Fruit fly (Drosophila melanogaster): ENCODE measurements around the gene CG13315.

The CG13315 gene

dm6 chr3L:9072062-9072730 is 24.5 kb upstream of the CG13315 start:
- TF ChIP-seq Ets98B (GFP tag; IDR thresholded peaks at IDR 0.05) (no peak; the same call in 1 of the 2 replicates), CG15710 (tag; optimal IDR thresholded peaks at IDR 0.05) (no peak), EcR (GFP tag; optimal IDR thresholded peaks at IDR 0.05) (peak; percentile 76), CG12605 (GFP tag; IDR thresholded peaks at IDR 0.05) (no peak), CG9948 (tag; optimal IDR thresholded peaks at IDR 0.05) (no peak)

DNA sequence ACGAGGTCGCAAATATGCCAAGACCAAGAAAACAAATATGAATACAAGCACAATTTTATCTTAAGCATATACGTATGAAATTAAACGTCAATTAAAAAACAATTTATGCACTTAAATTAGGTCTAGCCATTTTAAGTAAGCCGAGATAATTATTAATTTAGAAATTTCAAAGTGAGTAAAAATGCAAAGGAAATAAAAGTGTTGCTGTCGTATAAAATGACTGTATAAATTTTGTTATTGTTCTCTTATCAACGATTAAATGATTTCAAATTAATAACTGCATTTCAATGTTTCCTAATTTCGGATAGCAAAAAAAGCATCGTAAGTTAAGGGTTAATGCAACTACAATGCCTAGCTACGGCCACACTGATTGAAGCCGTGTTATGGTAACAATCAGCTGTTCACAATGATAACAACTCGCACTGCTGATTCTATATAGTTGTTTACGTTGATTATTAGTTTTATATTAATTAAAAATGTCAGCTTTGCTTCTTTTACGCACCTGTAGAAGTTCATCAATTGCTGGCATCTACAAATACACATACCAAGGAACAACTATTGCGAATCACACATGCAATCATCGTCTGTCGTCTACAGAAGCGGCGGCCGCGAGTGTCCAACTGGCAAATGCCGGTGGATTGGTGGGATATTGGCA is 23.8 kb upstream of the CG13315 start, which contains the start of the genes CG4911 and CG4942:
Gene CG4911, minus strand, starts transcription at position 1 of the 655 bp plus-strand sequence.
Gene CG4942, plus strand, starts transcription at position 375 of the 655 bp plus-strand sequence.
- TF ChIP-seq Ets98B (GFP tag; IDR thresholded peaks at IDR 0.05) (peak; percentile 28; the same call in 1 of the 2 replicates), CG32121 (GFP tag; IDR thresholded peaks at IDR 0.05) (peak; percentile 52; the same call in 1 of the 2 replicates), CG13204 (GFP tag; optimal IDR thresholded peaks at IDR 0.05) (no peak), fd96Ca (GFP tag; IDR thresholded peaks at IDR 0.05) (peak; percentile 28; the same call in 1 of the 3 replicates), CG8301 (tag; optimal IDR thresholded peaks at IDR 0.05) (peak; percentile 61), CG15710 (tag; optimal IDR thresholded peaks at IDR 0.05) (peak; percentile 52), Snoo (tag; optimal IDR thresholded peaks at IDR 0.05) (peak; percentile 51), CG34367 (tag; optimal IDR thresholded peaks at IDR 0.05) (peak; percentile 52), CG9948 (tag; optimal IDR thresholded peaks at IDR 0.05) (peak; percentile 42), EcR (GFP tag; optimal IDR thresholded peaks at IDR 0.05) (no peak), CG14655 (GFP tag; optimal IDR thresholded peaks at IDR 0.05) (no peak), CG17806 (tag; optimal IDR thresholded peaks at IDR 0.05) (peak; percentile 50), CG4496 (GFP tag; IDR thresholded peaks at IDR 0.05) (peak; percentile 79), CG8159 (tag; optimal IDR thresholded peaks at IDR 0.05) (peak; percentile 70), CG10348 (GFP tag; IDR thresholded peaks at IDR 0.05) (no peak), gl (tag; optimal IDR thresholded peaks at IDR 0.05) (no peak)

DNA sequence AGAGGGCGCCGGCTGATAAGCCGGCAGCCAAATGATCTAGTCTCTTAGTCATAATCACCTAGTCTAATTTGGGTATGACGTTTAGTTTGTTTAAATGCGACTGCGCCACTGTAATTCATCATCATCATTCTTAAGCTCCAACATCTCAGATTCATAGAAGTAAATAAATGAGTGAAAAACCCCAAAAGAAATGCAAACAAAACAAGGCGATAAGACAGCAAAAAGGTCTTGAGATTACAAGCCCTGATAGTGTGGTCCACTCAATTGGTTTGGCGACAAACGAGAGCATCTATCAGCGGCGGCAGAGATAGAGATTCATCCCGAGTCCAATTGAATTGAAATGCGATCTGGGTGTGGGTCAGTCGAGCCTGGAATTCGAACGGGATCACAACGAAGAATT is 22.4 kb upstream of the CG13315 start, which contains the start of gene teq:
Gene teq, plus strand, starts transcription at position 359 of the 400 bp plus-strand sequence.
- no peak for TF ChIP-seq Ets98B (GFP tag; IDR thresholded peaks at IDR 0.05)
- TF ChIP-seq CG17806 (tag; optimal IDR thresholded peaks at IDR 0.05), result no peak
- TF ChIP-seq CG34367 (tag; optimal IDR thresholded peaks at IDR 0.05), result no peak
- TF ChIP-seq CG4496 (GFP tag; IDR thresholded peaks at IDR 0.05), result no peak
- no peak for TF ChIP-seq gl (tag; optimal IDR thresholded peaks at IDR 0.05)

DNA sequence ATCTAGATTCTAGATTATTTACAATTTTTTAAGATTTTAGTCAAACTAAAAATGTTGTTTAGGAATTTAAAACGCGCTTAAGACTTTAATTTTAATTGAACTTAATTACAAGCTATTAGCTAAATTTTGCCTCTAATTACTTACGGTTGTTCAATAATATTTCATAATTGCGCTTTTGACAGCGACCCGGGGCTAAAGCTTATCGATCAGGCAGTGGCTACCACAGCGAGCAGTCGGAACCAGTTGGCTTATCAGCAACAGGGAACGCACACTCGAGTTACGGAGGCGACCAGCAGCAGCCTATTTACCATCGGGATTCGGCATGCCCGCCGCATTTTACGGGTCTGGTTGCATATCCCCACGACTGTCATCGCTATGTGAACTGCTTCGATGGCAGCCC is 21.8 kb upstream of the CG13315 start:
- TF ChIP-seq D1 (tag; optimal IDR thresholded peaks at IDR 0.05), result no peak
- TF ChIP-seq CG8159 (tag; optimal IDR thresholded peaks at IDR 0.05), result no peak
- no peak for TF ChIP-seq CG12605 (GFP tag; IDR thresholded peaks at IDR 0.05)
- no peak for TF ChIP-seq CG17806 (tag; optimal IDR thresholded peaks at IDR 0.05)
- no peak for TF ChIP-seq fd96Ca (GFP tag; IDR thresholded peaks at IDR 0.05)
- TF ChIP-seq EcR (GFP tag; optimal IDR thresholded peaks at IDR 0.05), result no peak
- no peak for TF ChIP-seq Pif1B (GFP tag; optimal IDR thresholded peaks at IDR 0.05)
- no peak for TF ChIP-seq CG32121 (GFP tag; IDR thresholded peaks at IDR 0.05)
- no peak for TF ChIP-seq CG9948 (tag; optimal IDR thresholded peaks at IDR 0.05)
- TF ChIP-seq Ets98B (GFP tag; IDR thresholded peaks at IDR 0.05), result no peak

DNA sequence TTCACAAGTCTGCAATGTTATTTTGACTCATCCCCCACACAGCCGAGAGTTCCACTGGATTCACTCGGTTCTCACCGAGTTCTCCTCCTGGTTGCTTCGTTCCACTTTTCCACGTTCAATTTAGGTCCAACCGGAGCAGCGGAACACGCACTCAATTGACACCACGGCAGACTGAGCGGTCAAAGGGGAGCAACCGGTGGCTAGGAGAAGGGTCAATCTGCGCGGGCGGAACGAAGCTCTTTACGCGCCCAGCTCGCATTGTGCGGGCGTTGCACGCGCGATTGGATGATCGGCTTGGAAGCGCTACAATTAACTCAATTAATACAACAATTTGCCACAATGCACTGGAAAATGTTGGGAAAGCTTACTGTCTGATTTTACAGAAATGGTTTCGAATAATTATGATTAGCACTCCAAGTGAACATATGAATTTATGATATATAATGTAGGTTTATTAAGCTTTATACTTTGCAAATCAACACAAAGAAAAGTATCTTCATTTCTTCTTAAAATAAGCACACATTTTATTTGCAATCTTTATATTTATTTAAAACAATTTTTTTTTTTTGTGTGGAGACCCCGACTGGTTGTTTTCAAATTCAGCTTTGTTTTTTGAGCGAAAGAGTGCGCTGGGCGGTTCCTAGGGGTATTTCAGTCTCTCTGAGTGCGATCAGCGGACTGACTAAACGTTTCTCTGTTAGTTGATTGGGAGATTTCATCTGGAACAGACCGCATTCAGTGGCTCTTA is 4.1 kb upstream of the CG13315 start, which contains the start of gene CG32032:
Gene CG32032, plus strand, starts transcription at position 698 of the 748 bp plus-strand sequence.
- no peak for TF ChIP-seq Pif1A (GFP tag; optimal IDR thresholded peaks at IDR 0.05)
- peak; percentile 61 for TF ChIP-seq CG8159 (tag; optimal IDR thresholded peaks at IDR 0.05)
- peak; percentile 42 for TF ChIP-seq CG15710 (tag; optimal IDR thresholded peaks at IDR 0.05)
- no peak for TF ChIP-seq CG13204 (GFP tag; optimal IDR thresholded peaks at IDR 0.05)
- TF ChIP-seq CG32121 (GFP tag; IDR thresholded peaks at IDR 0.05), result peak; percentile 44; the same call in 1 of the 2 replicates

DNA sequence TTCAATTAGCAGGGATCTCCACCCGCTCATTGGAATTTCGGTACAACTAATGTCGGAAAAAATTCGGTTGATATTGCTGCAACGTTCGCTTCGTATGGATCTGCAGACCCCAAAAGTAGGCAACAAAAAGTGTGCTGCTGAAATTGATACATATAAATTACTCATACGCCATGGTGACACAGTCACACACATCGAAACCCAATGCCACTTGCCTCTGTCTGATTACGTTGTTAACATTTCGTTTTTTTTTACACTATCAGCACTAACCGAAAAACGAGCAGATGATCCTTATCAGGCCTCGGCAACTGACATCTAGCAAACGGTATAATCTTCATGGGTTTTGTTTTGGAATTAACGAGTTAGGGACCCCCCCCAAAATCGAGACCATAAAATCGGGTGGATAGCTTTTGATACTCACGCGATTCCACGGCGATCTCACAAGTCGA is 1.7 kb upstream of the CG13315 start:
- TF ChIP-seq rn (GFP tag; IDR thresholded peaks at IDR 0.05), result no peak
- no peak for TF ChIP-seq CG9948 (tag; optimal IDR thresholded peaks at IDR 0.05)
- no peak for TF ChIP-seq fd96Ca (GFP tag; IDR thresholded peaks at IDR 0.05)
- no peak for TF ChIP-seq CG14655 (GFP tag; optimal IDR thresholded peaks at IDR 0.05)
- no peak for TF ChIP-seq CG4496 (GFP tag; IDR thresholded peaks at IDR 0.05)
- TF ChIP-seq CG8301 (tag; optimal IDR thresholded peaks at IDR 0.05), result no peak
- no peak for TF ChIP-seq D1 (tag; optimal IDR thresholded peaks at IDR 0.05)
- no peak for TF ChIP-seq CG32121 (GFP tag; IDR thresholded peaks at IDR 0.05)
- no peak for TF ChIP-seq Pif1B (GFP tag; optimal IDR thresholded peaks at IDR 0.05)
- TF ChIP-seq CG13204 (GFP tag; optimal IDR thresholded peaks at IDR 0.05), result no peak
- TF ChIP-seq gl (tag; optimal IDR thresholded peaks at IDR 0.05), result no peak
- no peak for TF ChIP-seq CG10348 (GFP tag; IDR thresholded peaks at IDR 0.05)
- no peak for TF ChIP-seq CG34367 (tag; optimal IDR thresholded peaks at IDR 0.05)
- no peak for TF ChIP-seq EcR (GFP tag; optimal IDR thresholded peaks at IDR 0.05)

All from whole organism, pupa.